Worm (Caenorhabditis elegans) whole organism, young adult: ENCODE results near the gene gly-13.
A peak's percentile ranks its signal among the peaks of the same experiment; 100 is the strongest.

ENCODE experiments used
- C06A6.2 ChIP-seq: fragments of 200-800 bp; sonication (Bioruptor generic); conservative IDR thresholded peaks from 2 replicates; pipeline ENCODE4 v1.3.6; 2022; ENCODE audit warnings: missing genetic modification characterization, missing compliant biosample characterization
- F33H1.4 ChIP-seq: fragments of 200-800 bp; sonication (Bioruptor generic); IDR thresholded peaks from 2 replicates; pipeline ENCODE4 v1.3.6; 2022; ENCODE audit warnings: missing genetic modification reagents, missing genetic modification characterization, missing compliant biosample characterization
- F39B2.1 ChIP-seq: fragments of 200-800 bp; sonication (Bioruptor generic); IDR thresholded peaks from 2 replicates; pipeline ENCODE4 v1.3.6; 2022; ENCODE audit warnings: missing genetic modification reagents, missing genetic modification characterization, missing compliant biosample characterization
- F52B5.7 ChIP-seq: sonication (generic microtip); optimal IDR thresholded peaks from 2 replicates; lab custom pipeline; 2016; ENCODE audit warnings: mild to moderate bottlenecking, missing genetic modification characterization, missing compliant biosample characterization
- K12H6.12 ChIP-seq: fragments of 200-800 bp; sonication (Bioruptor generic); optimal IDR thresholded peaks from 2 replicates; lab custom pipeline; 2018; ENCODE audit warnings: mild to moderate bottlenecking, missing genetic modification characterization, missing compliant biosample characterization
- T07F8.4 ChIP-seq: sonication (generic microtip); optimal IDR thresholded peaks from 2 replicates; lab custom pipeline; 2016; ENCODE audit warnings: mild to moderate bottlenecking, missing genetic modification characterization, moderate library complexity, missing compliant biosample characterization
- T26A5.8 ChIP-seq: sonication (generic microtip); optimal IDR thresholded peaks from 2 replicates; lab custom pipeline; 2016; ENCODE audit warnings: missing genetic modification characterization, missing compliant biosample characterization
- Y53G8AR.9 ChIP-seq: fragments of 200-800 bp; sonication (Bioruptor generic); conservative IDR thresholded peaks from 2 replicates; pipeline ENCODE4 v1.3.6; 2022; ENCODE audit warnings: missing genetic modification reagents, missing genetic modification characterization, missing compliant biosample characterization
- Y67H2A.10 ChIP-seq: fragments of 200-800 bp; sonication (Bioruptor generic); conservative IDR thresholded peaks from 2 replicates; pipeline ENCODE4 v1.3.6; 2022; ENCODE audit warnings: missing genetic modification reagents, missing genetic modification characterization, missing compliant biosample characterization
- aptf-3 ChIP-seq: fragments of 200-800 bp; sonication (Bioruptor generic); IDR thresholded peaks from 2 replicates; pipeline ENCODE4 v1.3.6; 2022; ENCODE audit warnings: missing genetic modification characterization, missing compliant biosample characterization
- atf-7 ChIP-seq: sonication (generic microtip); optimal IDR thresholded peaks from 2 replicates; lab custom pipeline; 2017; ENCODE audit warnings: mild to moderate bottlenecking, missing genetic modification characterization, missing compliant biosample characterization
- athp-1 ChIP-seq: sonication (generic microtip); optimal IDR thresholded peaks from 2 replicates; lab custom pipeline; 2017; ENCODE audit warnings: mild to moderate bottlenecking, missing genetic modification characterization, missing compliant biosample characterization
- attf-3 ChIP-seq: fragments of 200-800 bp; sonication (Bioruptor generic); conservative IDR thresholded peaks from 2 replicates; pipeline ENCODE4 v1.3.6; 2022; ENCODE audit warnings: missing genetic modification reagents, missing genetic modification characterization, missing compliant biosample characterization
- attf-5 ChIP-seq: fragments of 200-800 bp; sonication (Bioruptor generic); optimal IDR thresholded peaks from 2 replicates; lab custom pipeline; 2018; ENCODE audit warnings: mild to moderate bottlenecking, missing genetic modification characterization, missing compliant biosample characterization
- bed-2 ChIP-seq: fragments of 200-800 bp; sonication (Bioruptor generic); IDR thresholded peaks from 2 replicates; pipeline ENCODE4 v1.3.6; 2022; ENCODE audit warnings: missing genetic modification reagents, missing genetic modification characterization, missing compliant biosample characterization
- ccch-3 ChIP-seq: fragments of 200-800 bp; sonication (Bioruptor generic); optimal IDR thresholded peaks from 2 replicates; lab custom pipeline; 2018; ENCODE audit warnings: mild to moderate bottlenecking, missing genetic modification characterization, missing compliant biosample characterization
- ceh-100 ChIP-seq: fragments of 200-800 bp; sonication (Bioruptor generic); IDR thresholded peaks from 2 replicates; pipeline ENCODE4 v1.3.6; 2022; ENCODE audit warnings: missing genetic modification reagents, missing genetic modification characterization, missing compliant biosample characterization
- ceh-27 ChIP-seq: fragments of 200-800 bp; sonication (Bioruptor generic); optimal IDR thresholded peaks from 2 replicates; lab custom pipeline; 2018; ENCODE audit warnings: mild to moderate bottlenecking, missing genetic modification characterization, moderate library complexity, missing compliant biosample characterization
- egrh-3 ChIP-seq: fragments of 200-800 bp; sonication (Bioruptor generic); IDR thresholded peaks from 2 replicates; pipeline ENCODE4 v1.3.6; 2022; ENCODE audit warnings: missing genetic modification reagents, missing genetic modification characterization, missing compliant biosample characterization
- hmg-1.2 ChIP-seq: fragments of 200-800 bp; sonication (Bioruptor generic); IDR thresholded peaks from 2 replicates; pipeline ENCODE4 v1.3.6; 2022; ENCODE audit warnings: missing genetic modification reagents, missing genetic modification characterization, missing compliant biosample characterization
- hrde-1 ChIP-seq: sonication (generic microtip); optimal IDR thresholded peaks from 2 replicates; lab custom pipeline; 2016; ENCODE audit warnings: missing genetic modification characterization, mild to moderate bottlenecking, missing compliant biosample characterization, moderate library complexity, missing genotype, missing genetic modification reagents, borderline replicate concordance
- hsf-1 ChIP-seq: fragments of 200-800 bp; sonication (Bioruptor generic); IDR thresholded peaks from 2 replicates; pipeline ENCODE4 v1.3.6; 2022; ENCODE audit warnings: missing genetic modification reagents, missing genetic modification characterization, missing compliant biosample characterization
- lag-1 ChIP-seq: fragments of 200-800 bp; sonication (Bioruptor generic); IDR thresholded peaks from 2 replicates; pipeline ENCODE4 v1.3.6; 2022; ENCODE audit warnings: missing genetic modification reagents, missing genetic modification characterization, missing compliant biosample characterization
- lin-40 ChIP-seq: sonication (generic microtip); optimal IDR thresholded peaks from 2 replicates; lab custom pipeline; 2016; ENCODE audit warnings: missing genetic modification characterization, mild to moderate bottlenecking, missing compliant biosample characterization, missing genotype, missing genetic modification reagents
- lin-54 ChIP-seq: fragments of 200-800 bp; sonication (Bioruptor generic); optimal IDR thresholded peaks from 2 replicates; lab custom pipeline; 2018; ENCODE audit warnings: mild to moderate bottlenecking, missing genetic modification characterization, missing compliant biosample characterization
- madf-10 ChIP-seq: sonication (generic microtip); optimal IDR thresholded peaks from 2 replicates; lab custom pipeline; 2016; ENCODE audit warnings: mild to moderate bottlenecking, missing genetic modification characterization, missing compliant biosample characterization
- mcd-1 ChIP-seq: fragments of 200-800 bp; sonication (Bioruptor generic); IDR thresholded peaks from 2 replicates; pipeline ENCODE4 v1.3.6; 2022; ENCODE audit warnings: missing genetic modification reagents, missing genetic modification characterization, missing compliant biosample characterization
- mel-28 ChIP-seq: sonication (generic microtip); optimal IDR thresholded peaks from 2 replicates; lab custom pipeline; 2016; ENCODE audit warnings: borderline replicate concordance, mild to moderate bottlenecking, missing genetic modification characterization, missing compliant biosample characterization
- mxl-1 ChIP-seq: sonication (generic microtip); optimal IDR thresholded peaks from 2 replicates; lab custom pipeline; 2016; ENCODE audit warnings: missing genetic modification characterization, missing compliant biosample characterization
- nhr-179 ChIP-seq: sonication (generic microtip); optimal IDR thresholded peaks from 2 replicates; lab custom pipeline; 2016; ENCODE audit warnings: mild to moderate bottlenecking, missing genetic modification characterization, missing compliant biosample characterization
- pbrm-1 ChIP-seq: fragments of 200-800 bp; sonication (Bioruptor generic); IDR thresholded peaks from 2 replicates; pipeline ENCODE4 v1.3.6; 2022; ENCODE audit warnings: missing genetic modification reagents, missing genetic modification characterization, missing compliant biosample characterization
- repo-1 ChIP-seq: sonication (generic microtip); optimal IDR thresholded peaks from 2 replicates; lab custom pipeline; 2017; ENCODE audit warnings: mild to moderate bottlenecking, missing genetic modification characterization, missing compliant biosample characterization
- snpc-1.1 ChIP-seq: sonication (generic microtip); optimal IDR thresholded peaks from 2 replicates; lab custom pipeline; 2017; ENCODE audit warnings: missing genetic modification characterization, mild to moderate bottlenecking, missing compliant biosample characterization, antibody characterized with exemption, moderate library complexity, missing genotype, missing genetic modification reagents; ENCODE audit not compliant: insufficient read depth
- snpc-3.4 ChIP-seq: sonication (generic microtip); optimal IDR thresholded peaks from 2 replicates; lab custom pipeline; 2017; ENCODE audit warnings: missing genetic modification characterization, mild to moderate bottlenecking, missing compliant biosample characterization, antibody characterized with exemption, moderate library complexity, missing genotype, missing genetic modification reagents
- somi-1 ChIP-seq: fragments of 200-800 bp; sonication (Bioruptor generic); optimal IDR thresholded peaks from 2 replicates; lab custom pipeline; 2018; ENCODE audit warnings: mild to moderate bottlenecking, missing genetic modification characterization, missing compliant biosample characterization
- tlf-1 ChIP-seq: fragments of 200-800 bp; sonication (Bioruptor generic); optimal IDR thresholded peaks from 2 replicates; lab custom pipeline; 2018; ENCODE audit warnings: mild to moderate bottlenecking, missing genetic modification characterization, missing compliant biosample characterization
- unc-130 ChIP-seq: sonication (generic microtip); optimal IDR thresholded peaks from 2 replicates; lab custom pipeline; 2016; ENCODE audit warnings: missing genetic modification reagents, missing genetic modification characterization, missing compliant biosample characterization
- ztf-18 ChIP-seq: sonication (generic microtip); optimal IDR thresholded peaks from 2 replicates; lab custom pipeline; 2016; ENCODE audit warnings: missing genotype, mild to moderate bottlenecking, missing genetic modification characterization, missing compliant biosample characterization
- ztf-28 ChIP-seq: fragments of 200-800 bp; sonication (Bioruptor generic); IDR thresholded peaks from 2 replicates; pipeline ENCODE4 v1.3.6; 2022; ENCODE audit warnings: missing genetic modification reagents, missing genetic modification characterization, missing compliant biosample characterization

gly-13 gene

ce11 chrX:9255993-9256392 is 40.4 kb downstream of the gly-13 start:
- TF ChIP-seq madf-10 (tag; lab: Kevin White, UChicago) = no peak
- no peak for TF ChIP-seq attf-3 (GFP tag; lab: Robert Waterston, UW)
- TF ChIP-seq ceh-100 (GFP tag; lab: Robert Waterston, UW) = no peak
- TF ChIP-seq F39B2.1 (GFP tag; lab: Robert Waterston, UW) = no peak
- TF ChIP-seq unc-130 (GFP tag; lab: Kevin White, UChicago) = no peak
- TF ChIP-seq nhr-179 = no peak
- no peak for TF ChIP-seq ccch-3
- TF ChIP-seq F52B5.7 (tag; lab: Kevin White, UChicago) = no peak

ce11 chrX:9251488-9251887 is 44.9 kb downstream of the gly-13 start, which contains the start of gene pes-8:
Gene pes-8, plus strand, starts transcription at chrX:9251788.
- TF ChIP-seq ceh-27 (GFP tag; lab: Kevin White, UChicago) = no peak
- TF ChIP-seq hrde-1 = no peak
- TF ChIP-seq lin-54 = no peak
- TF ChIP-seq pbrm-1 = no peak
- TF ChIP-seq T07F8.4 (tag; lab: Kevin White, UChicago) = no peak
- TF ChIP-seq C06A6.2 = no peak
- no peak for TF ChIP-seq snpc-1.1 (tag; lab: Kevin White, UChicago)
- TF ChIP-seq tlf-1 (GFP tag; lab: Kevin White, UChicago) = no peak
- TF ChIP-seq egrh-3 = no peak
- TF ChIP-seq lag-1 = no peak
- TF ChIP-seq lin-40 = no peak
- TF ChIP-seq F33H1.4 (GFP tag; lab: Robert Waterston, UW) = no peak
- no peak for TF ChIP-seq athp-1 (tag; lab: Kevin White, UChicago)
- no peak for TF ChIP-seq snpc-3.4 (tag; lab: Kevin White, UChicago)
- TF ChIP-seq bed-2 = no peak
- TF ChIP-seq aptf-3 (GFP tag; lab: Robert Waterston, UW) = no peak
- TF ChIP-seq mcd-1 = no peak
- TF ChIP-seq hmg-1.2 (GFP tag; lab: Robert Waterston, UW) = no peak
- TF ChIP-seq hsf-1 (GFP tag; lab: Robert Waterston, UW) = no peak
- no peak for TF ChIP-seq repo-1

DNA sequence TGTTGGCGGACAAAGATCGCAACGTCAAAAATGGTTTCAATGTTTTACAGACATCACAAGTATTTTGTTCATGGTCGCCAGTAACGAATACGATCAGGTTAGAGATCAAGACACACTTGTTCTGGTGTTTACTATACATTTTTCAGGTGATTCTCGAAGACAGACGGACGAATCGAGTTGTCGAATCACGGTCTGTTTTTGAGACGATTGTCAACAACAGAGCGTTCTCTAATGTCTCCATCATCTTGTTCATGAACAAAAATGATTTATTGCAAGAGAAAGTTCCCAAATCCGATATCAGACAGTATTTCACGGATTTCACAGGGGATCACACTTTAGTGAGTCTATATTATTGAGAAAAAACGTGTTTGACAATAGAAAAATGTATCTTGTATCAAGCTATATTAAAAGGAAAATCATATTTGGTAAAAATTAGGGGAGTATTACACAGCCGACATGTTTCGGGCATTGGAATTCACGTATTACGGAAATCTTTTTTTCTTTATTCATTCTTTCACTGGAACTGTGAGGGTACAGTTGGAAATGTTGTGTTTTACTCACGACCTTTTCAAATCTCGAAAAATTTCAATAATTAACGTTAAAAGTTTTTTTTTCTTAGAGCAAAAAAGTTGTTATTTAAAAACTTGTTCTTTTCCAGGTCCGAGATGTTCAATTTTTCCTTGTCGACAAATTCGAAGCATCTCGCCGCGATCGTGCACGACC is 48.2 kb downstream of the gly-13 start:
- TF ChIP-seq T26A5.8 (no peak), somi-1 (GFP tag; lab: Kevin White, UChicago) (peak; percentile 16)

ce11 chrX:9246625-9247024 is 49.8 kb downstream of the gly-13 start:
- TF ChIP-seq nhr-179 = no peak
- no peak for TF ChIP-seq ztf-18 (tag; lab: Kevin White, UChicago)
- TF ChIP-seq mel-28 (tag; lab: Kevin White, UChicago) = no peak
- TF ChIP-seq mxl-1 (tag; lab: Kevin White, UChicago) = no peak
- no peak for TF ChIP-seq F33H1.4 (GFP tag; lab: Robert Waterston, UW)
- TF ChIP-seq attf-5 = no peak
- TF ChIP-seq K12H6.12 (tag; lab: Kevin White, UChicago) = no peak
- no peak for TF ChIP-seq F52B5.7 (tag; lab: Kevin White, UChicago)
- TF ChIP-seq T07F8.4 (tag; lab: Kevin White, UChicago) = no peak
- no peak for TF ChIP-seq bed-2
- no peak for TF ChIP-seq atf-7 (tag; lab: Kevin White, UChicago)
- no peak for TF ChIP-seq madf-10 (tag; lab: Kevin White, UChicago)
- no peak for TF ChIP-seq hsf-1 (GFP tag; lab: Robert Waterston, UW)
- no peak for TF ChIP-seq Y53G8AR.9 (GFP tag; lab: Robert Waterston, UW)
- no peak for TF ChIP-seq ztf-28 (GFP tag; lab: Robert Waterston, UW)
- no peak for TF ChIP-seq ccch-3
- TF ChIP-seq Y67H2A.10 (GFP tag; lab: Robert Waterston, UW) = no peak
